Fruit fly (Drosophila melanogaster) whole organism, embryonic: ENCODE data around the gene h-cup.

Source experiments
- Abd-B ChIP-seq: fragments of 200-800 bp; sonication (Bioruptor generic); optimal IDR thresholded peaks from 2 replicates; lab custom pipeline; 2018; ENCODE audit warnings: missing biosample characterization, mild to moderate bottlenecking, missing genetic modification characterization, moderate library complexity
- Atf-2 ChIP-seq: fragments of 200-800 bp; sonication (Bioruptor generic); optimal IDR thresholded peaks from 2 replicates; lab custom pipeline; 2016; ENCODE audit warnings: missing biosample characterization, missing genetic modification characterization
- Atf3 ChIP-seq: fragments of 200-800 bp; sonication (Bioruptor generic); optimal IDR thresholded peaks from 3 replicates; lab custom pipeline; 2016; ENCODE audit warnings: missing biosample characterization, missing genetic modification characterization
- B-H1 ChIP-seq: fragments of 200-800 bp; sonication (Bioruptor generic); IDR thresholded peaks from 3 replicates; pipeline ENCODE4 v1.3.6; 2022; ENCODE audit warnings: missing biosample characterization, missing genetic modification characterization
- CG10267 ChIP-seq: fragments of 200-800 bp; sonication (Bioruptor generic); optimal IDR thresholded peaks from 2 replicates; lab custom pipeline; 2018; ENCODE audit warnings: missing biosample characterization, mild to moderate bottlenecking, missing genetic modification characterization, moderate library complexity
- CG10366 ChIP-seq: fragments of 200-800 bp; sonication (Bioruptor generic); IDR thresholded peaks from 2 replicates; pipeline ENCODE4 v1.3.6; 2022; ENCODE audit warnings: missing biosample characterization, missing genetic modification characterization
- CG10565 ChIP-seq: fragments of 200-800 bp; sonication (Bioruptor generic); optimal IDR thresholded peaks from 3 replicates; lab custom pipeline; 2016; ENCODE audit warnings: missing biosample characterization, mild to moderate bottlenecking, missing genetic modification characterization
- CG13894 ChIP-seq: fragments of 200-800 bp; sonication (Bioruptor generic); optimal IDR thresholded peaks from 3 replicates; lab custom pipeline; 2018; ENCODE audit warnings: missing biosample characterization, mild to moderate bottlenecking, missing genetic modification characterization, moderate library complexity
- CG14667 ChIP-seq: fragments of 200-800 bp; sonication (Bioruptor generic); IDR thresholded peaks from 2 replicates; pipeline ENCODE4 v1.3.6; 2022; ENCODE audit warnings: missing biosample characterization, missing genetic modification characterization
- CG14860 ChIP-seq: fragments of 200-800 bp; sonication (Bioruptor generic); IDR thresholded peaks from 3 replicates; pipeline ENCODE4 v1.3.6; 2022; ENCODE audit warnings: missing biosample characterization, missing genetic modification characterization; ENCODE audit not compliant: partially characterized antibody
- CG1602 ChIP-seq: fragments of 200-800 bp; sonication (Bioruptor generic); optimal IDR thresholded peaks from 3 replicates; lab custom pipeline; 2016; ENCODE audit warnings: missing biosample characterization, missing genetic modification characterization
- CG17385 ChIP-seq: fragments of 200-800 bp; sonication (Bioruptor generic); optimal IDR thresholded peaks from 3 replicates; lab custom pipeline; 2018; ENCODE audit warnings: missing biosample characterization, mild to moderate bottlenecking, missing genetic modification characterization
- CG17802 ChIP-seq: fragments of 200-800 bp; sonication (Bioruptor generic); optimal IDR thresholded peaks from 2 replicates; lab custom pipeline; 2018; ENCODE audit warnings: missing biosample characterization, mild to moderate bottlenecking, missing genetic modification characterization, moderate library complexity
- CG18599 ChIP-seq: fragments of 200-800 bp; sonication (Bioruptor generic); optimal IDR thresholded peaks from 3 replicates; lab custom pipeline; 2017; ENCODE audit warnings: missing biosample characterization, missing genetic modification characterization, mild to moderate bottlenecking, moderate library complexity, missing genetic modification reagents
- CG30020 ChIP-seq: fragments of 200-800 bp; optimal IDR thresholded peaks from 2 replicates; lab custom pipeline; 2019; ENCODE audit warnings: missing biosample characterization, mild to moderate bottlenecking, missing genetic modification characterization, moderate library complexity
- CG32772 ChIP-seq: fragments of 200-800 bp; sonication (Bioruptor generic); IDR thresholded peaks from 2 replicates; pipeline ENCODE4 v1.3.6; 2022; ENCODE audit warnings: missing biosample characterization, missing genetic modification characterization
- CG3281 ChIP-seq: fragments of 200-800 bp; sonication (Bioruptor generic); optimal IDR thresholded peaks from 3 replicates; lab custom pipeline; 2017; ENCODE audit warnings: missing biosample characterization, mild to moderate bottlenecking, missing genetic modification characterization
- CG3995 ChIP-seq: fragments of 200-800 bp; sonication (Bioruptor generic); optimal IDR thresholded peaks from 3 replicates; lab custom pipeline; 2016; ENCODE audit warnings: missing biosample characterization, missing genetic modification characterization
- CG9609 ChIP-seq: fragments of 200-800 bp; sonication (Bioruptor generic); optimal IDR thresholded peaks from 3 replicates; lab custom pipeline; 2016; ENCODE audit warnings: missing biosample characterization, missing genetic modification characterization
- Deaf1 ChIP-seq: fragments of 200-800 bp; optimal IDR thresholded peaks from 3 replicates; lab custom pipeline; 2019; ENCODE audit warnings: missing biosample characterization, mild to moderate bottlenecking, missing genetic modification characterization, moderate library complexity
- GATAe ChIP-seq: fragments of 200-800 bp; sonication (Bioruptor generic); conservative IDR thresholded peaks from 2 replicates; pipeline ENCODE4 v1.3.6; 2022; ENCODE audit warnings: missing biosample characterization, missing genetic modification characterization
- Myb ChIP-seq: fragments of 200-800 bp; sonication (Bioruptor generic); optimal IDR thresholded peaks from 2 replicates; lab custom pipeline; 2016; ENCODE audit warnings: missing biosample characterization, missing genetic modification characterization
- Oaz ChIP-seq: fragments of 200-800 bp; sonication (Bioruptor generic); IDR thresholded peaks from 2 replicates; pipeline ENCODE4 v1.3.6; 2022; ENCODE audit warnings: missing biosample characterization, missing genetic modification characterization
- Optix ChIP-seq: fragments of 200-800 bp; sonication (Bioruptor generic); IDR thresholded peaks from 3 replicates; pipeline ENCODE4 v1.3.6; 2022; ENCODE audit warnings: missing biosample characterization, missing genetic modification characterization
- Rx ChIP-seq: fragments of 200-800 bp; sonication (Bioruptor generic); IDR thresholded peaks from 2 replicates; pipeline ENCODE4 v1.3.6; 2022; ENCODE audit warnings: missing biosample characterization, missing genetic modification characterization
- Ssrp ChIP-seq: fragments of 200-800 bp; sonication (Bioruptor generic); optimal IDR thresholded peaks from 2 replicates; lab custom pipeline; 2018; ENCODE audit warnings: missing biosample characterization, mild to moderate bottlenecking, missing genetic modification characterization, moderate library complexity
- Stat92E ChIP-seq, 3 experiments: fragments of >200 bp in 2 of 3; fragments of 200-800 bp in 1 of 3; sonication (Bioruptor generic) in 1 of 3; optimal IDR thresholded peaks; 2 replicates each; lab custom pipeline; 2017 to 2019; ENCODE audit warnings: missing biosample characterization in 3 of 3, missing genetic modification characterization in 3 of 3, mild to moderate bottlenecking in 1 of 3, moderate library complexity in 1 of 3
- Tbp ChIP-seq: fragments of >200 bp; optimal IDR thresholded peaks from 2 replicates; lab custom pipeline; 2018; ENCODE audit warnings: missing biosample characterization, missing genetic modification characterization
- ash1 ChIP-seq: fragments of 200-800 bp; sonication (Bioruptor generic); optimal IDR thresholded peaks from 2 replicates; lab custom pipeline; 2018; ENCODE audit warnings: missing biosample characterization, mild to moderate bottlenecking, missing genetic modification characterization
- bbx ChIP-seq: fragments of 200-800 bp; sonication (Bioruptor generic); IDR thresholded peaks from 2 replicates; pipeline ENCODE4 v1.3.6; 2022; ENCODE audit warnings: missing biosample characterization, missing genetic modification characterization; ENCODE audit not compliant: partially characterized antibody
- cato ChIP-seq: fragments of 200-800 bp; sonication (Bioruptor generic); optimal IDR thresholded peaks from 2 replicates; lab custom pipeline; 2016; ENCODE audit warnings: missing biosample characterization, missing genetic modification characterization, borderline replicate concordance
- chn ChIP-seq: fragments of 200-800 bp; sonication (Bioruptor generic); optimal IDR thresholded peaks from 2 replicates; lab custom pipeline; 2016; ENCODE audit warnings: missing biosample characterization, missing genetic modification characterization
- corto ChIP-seq: fragments of 200-800 bp; sonication (Bioruptor generic); optimal IDR thresholded peaks from 2 replicates; lab custom pipeline; 2016; ENCODE audit warnings: missing biosample characterization, mild to moderate bottlenecking, missing genetic modification characterization, moderate library complexity
- exex ChIP-seq: fragments of 200-800 bp; sonication (Bioruptor generic); optimal IDR thresholded peaks from 4 replicates; lab custom pipeline; 2018; ENCODE audit warnings: missing biosample characterization, mild to moderate bottlenecking, missing genetic modification characterization, moderate library complexity
- fd64A ChIP-seq: fragments of 200-800 bp; sonication (Bioruptor generic); optimal IDR thresholded peaks from 3 replicates; lab custom pipeline; 2018; ENCODE audit warnings: missing biosample characterization, mild to moderate bottlenecking, missing genetic modification characterization
- grau ChIP-seq: fragments of 200-800 bp; optimal IDR thresholded peaks from 3 replicates; lab custom pipeline; 2019; ENCODE audit warnings: missing biosample characterization, mild to moderate bottlenecking, missing genetic modification characterization, moderate library complexity
- kni ChIP-seq: fragments of 200-800 bp; sonication (Bioruptor generic); optimal IDR thresholded peaks from 3 replicates; lab custom pipeline; 2017; ENCODE audit warnings: mild to moderate bottlenecking, missing biosample characterization, missing genetic modification reagents, missing genetic modification characterization
- lov ChIP-seq, 2 experiments: fragments of 200-800 bp in 1 of 2; fragments of >200 bp in 1 of 2; sonication (Bioruptor generic) in 1 of 2; IDR thresholded peaks in 1 of 2; optimal IDR thresholded peaks in 1 of 2; 2 replicates in 1 of 2; 3 replicates in 1 of 2; pipeline versions ENCODE4 v1.3.6 to Lab custom; 2017 to 2022; ENCODE audit warnings: missing biosample characterization in 1 of 2, missing genetic modification characterization in 1 of 2
- maf-S ChIP-seq: fragments of 200-800 bp; sonication (Bioruptor generic); optimal IDR thresholded peaks from 2 replicates; lab custom pipeline; 2016; ENCODE audit warnings: missing biosample characterization, missing genetic modification characterization
- peb ChIP-seq: fragments of 200-800 bp; sonication (Bioruptor generic); IDR thresholded peaks from 2 replicates; pipeline ENCODE4 v1.3.6; 2022; ENCODE audit warnings: missing biosample characterization, missing genetic modification characterization
- psq ChIP-seq: fragments of 200-800 bp; sonication (Bioruptor generic); optimal IDR thresholded peaks from 2 replicates; lab custom pipeline; 2017; ENCODE audit warnings: missing biosample characterization, missing genetic modification characterization
- pzg ChIP-seq: fragments of 200-800 bp; sonication (Bioruptor generic); optimal IDR thresholded peaks from 3 replicates; lab custom pipeline; 2018; ENCODE audit warnings: missing biosample characterization, mild to moderate bottlenecking, missing genetic modification characterization, moderate library complexity
- so ChIP-seq: fragments of 200-800 bp; sonication (Bioruptor generic); IDR thresholded peaks from 3 replicates; pipeline ENCODE4 v1.3.6; 2022; ENCODE audit warnings: missing biosample characterization, missing genetic modification characterization
- tgo ChIP-seq: fragments of 200-800 bp; sonication (Bioruptor generic); IDR thresholded peaks from 3 replicates; pipeline ENCODE4 v1.3.6; 2022; ENCODE audit warnings: missing biosample characterization, missing genetic modification characterization
- tin ChIP-seq: fragments of 200-800 bp; sonication (Bioruptor generic); optimal IDR thresholded peaks from 3 replicates; lab custom pipeline; 2016; ENCODE audit warnings: missing biosample characterization, missing genetic modification characterization
- tio ChIP-seq: fragments of 200-800 bp; sonication (Bioruptor generic); optimal IDR thresholded peaks from 2 replicates; lab custom pipeline; 2017; ENCODE audit warnings: missing biosample characterization, missing genetic modification characterization, inconsistent platforms
- tll ChIP-seq, 2 experiments: fragments of 200-800 bp in 1 of 2; fragments of >200 bp in 1 of 2; sonication (Bioruptor generic) in 1 of 2; optimal IDR thresholded peaks; 2 replicates each; lab custom pipeline; 2017 to 2019; ENCODE audit warnings: missing biosample characterization in 2 of 2, missing genetic modification characterization in 2 of 2, mild to moderate bottlenecking in 1 of 2, moderate library complexity in 1 of 2
- toy ChIP-seq: fragments of 200-800 bp; sonication (Bioruptor generic); IDR thresholded peaks from 2 replicates; pipeline ENCODE4 v1.3.6; 2022; ENCODE audit warnings: missing biosample characterization, missing genetic modification characterization
- tup ChIP-seq: fragments of 200-800 bp; sonication (Bioruptor generic); optimal IDR thresholded peaks from 2 replicates; lab custom pipeline; 2016; ENCODE audit warnings: missing biosample characterization, mild to moderate bottlenecking, missing genetic modification characterization, moderate library complexity
- vvl ChIP-seq: fragments of 200-800 bp; sonication (Bioruptor generic); IDR thresholded peaks from 2 replicates; pipeline ENCODE4 v1.3.6; 2022; ENCODE audit warnings: missing biosample characterization, missing genetic modification characterization
- wdn ChIP-seq: fragments of 200-800 bp; sonication (Bioruptor generic); IDR thresholded peaks from 2 replicates; pipeline ENCODE4 v1.3.6; 2022; ENCODE audit warnings: missing biosample characterization, missing genetic modification characterization

Gene h-cup

dm6 chr3R:15350993-15351426, 31.7 kb downstream of the h-cup start, which contains the start of the genes Trs33 and Tmtc4 (continued):
- TF ChIP-seq CG1602 (GFP tag; lab: Kevin White, UChicago) = peak; percentile 15
- peak; percentile 44 for TF ChIP-seq CG17385
- no peak for TF ChIP-seq so (GFP tag; lab: Robert Waterston, UW)
- TF ChIP-seq Tbp (GFP tag; lab: Kevin White, UChicago) = no peak
- TF ChIP-seq psq (GFP tag; lab: Kevin White, UChicago) = no peak
- peak; percentile 54 for TF ChIP-seq CG10267 (tag; lab: Kevin White, UChicago)
- TF ChIP-seq tin = peak; percentile 21
- peak; percentile 99 for TF ChIP-seq kni (GFP tag; lab: Kevin White, UChicago)
- TF ChIP-seq CG10366 (GFP tag; lab: Robert Waterston, UW) = no peak
- TF ChIP-seq Ssrp = no peak
- TF ChIP-seq CG14667 = no peak
- no peak for TF ChIP-seq Abd-B (GFP tag; lab: Kevin White, UChicago)
- TF ChIP-seq Oaz (GFP tag; lab: Robert Waterston, UW) = no peak
- no peak for TF ChIP-seq cato (GFP tag; lab: Kevin White, UChicago)
- TF ChIP-seq CG18599 (GFP tag; lab: Kevin White, UChicago) = peak; percentile 37
- no peak for TF ChIP-seq maf-S
- TF ChIP-seq fd64A (GFP tag; lab: Kevin White, UChicago) = no peak
- TF ChIP-seq GATAe (GFP tag; lab: Robert Waterston, UW) = no peak
- no peak for TF ChIP-seq tup (GFP tag; lab: Kevin White, UChicago)
- peak; percentile 49 for TF ChIP-seq grau (tag; lab: Kevin White, UChicago)
- no peak for TF ChIP-seq chn (GFP tag; lab: Kevin White, UChicago)
- no peak for TF ChIP-seq wdn (GFP tag; lab: Robert Waterston, UW)
- no peak for TF ChIP-seq CG14860 (GFP tag; lab: Robert Waterston, UW)
- no peak for TF ChIP-seq CG13894
- TF ChIP-seq exex (tag; lab: Kevin White, UChicago) = peak; percentile 22
- TF ChIP-seq CG10565 = no peak
- TF ChIP-seq tgo (GFP tag; lab: Robert Waterston, UW) = no peak
- TF ChIP-seq Myb = no peak
- peak; percentile 18 for TF ChIP-seq CG3281 (GFP tag; lab: Kevin White, UChicago)
- TF ChIP-seq Atf3 (GFP tag; lab: Kevin White, UChicago) = no peak
- no peak for TF ChIP-seq CG32772 (GFP tag; lab: Robert Waterston, UW)
- no peak for TF ChIP-seq CG3995 (GFP tag; lab: Kevin White, UChicago)
- no peak for TF ChIP-seq Deaf1 (tag; lab: Kevin White, UChicago)
- no peak for TF ChIP-seq ash1
- no peak for TF ChIP-seq Optix
- peak; percentile 16; the same call in 1 of the 2 replicates for TF ChIP-seq bbx (GFP tag; lab: Robert Waterston, UW)
- no peak for TF ChIP-seq B-H1 (GFP tag; lab: Robert Waterston, UW)
- TF ChIP-seq vvl (GFP tag; lab: Robert Waterston, UW) = peak; percentile 71
- TF ChIP-seq corto = no peak
- TF ChIP-seq tio = no peak
- TF ChIP-seq pzg (GFP tag; lab: Kevin White, UChicago) = peak; percentile 37
- no peak for TF ChIP-seq Rx (GFP tag; lab: Robert Waterston, UW)
- peak in 1 of 3 experiments; percentile 36 for TF ChIP-seq Stat92E (GFP tag; optimal IDR thresholded peaks at IDR 0.05; lab: Kevin White, UChicago)
- TF ChIP-seq CG30020 (tag; lab: Kevin White, UChicago) = peak; percentile 44
- TF ChIP-seq lov (optimal IDR thresholded peaks at IDR 0.05; lab: Kevin White, UChicago) = no peak
- TF ChIP-seq lov (GFP tag; IDR thresholded peaks at IDR 0.05; lab: Robert Waterston, UW) = no peak
- no peak for TF ChIP-seq CG17802 (tag; lab: Kevin White, UChicago)
- no peak for TF ChIP-seq tll (GFP tag; optimal IDR thresholded peaks at IDR 0.05; lab: Kevin White, UChicago)
- no peak for TF ChIP-seq toy
- no peak for TF ChIP-seq peb (GFP tag; lab: Robert Waterston, UW)
- no peak for TF ChIP-seq Atf-2 (GFP tag; lab: Kevin White, UChicago)
- TF ChIP-seq CG9609 (GFP tag; lab: Kevin White, UChicago) = no peak
